Worm (Caenorhabditis elegans): ENCODE measurements around the gene F28F5.6.

- no peak for TF ChIP-seq pha-4 (tag; optimal IDR thresholded peaks at IDR 0.05)
- no peak for TF ChIP-seq mml-1 (tag; optimal IDR thresholded peaks at IDR 0.05)
- TF ChIP-seq lin-39 (tag; optimal IDR thresholded peaks at IDR 0.05), result no peak
- TF ChIP-seq ztf-11 (tag; optimal IDR thresholded peaks at IDR 0.05), result no peak
- no peak for TF ChIP-seq mdl-1 (tag; optimal IDR thresholded peaks at IDR 0.05)
- no peak for TF ChIP-seq sea-2 (GFP tag; optimal IDR thresholded peaks at IDR 0.05)
- peak in 1 of 3 experiments; percentile 22 for TF ChIP-seq elt-3 (tag; optimal IDR thresholded peaks at IDR 0.05)
- no peak for TF ChIP-seq nhr-76 (tag; optimal IDR thresholded peaks at IDR 0.05)
- TF ChIP-seq aly-2 (tag; optimal IDR thresholded peaks at IDR 0.05), result no peak
- TF ChIP-seq pqm-1 (tag; optimal IDR thresholded peaks at IDR 0.05), result no peak
- no peak for TF ChIP-seq unc-39 (tag; optimal IDR thresholded peaks at IDR 0.05)
Observed at ce11 chrIII:6797965-6798364, 21.2 kb downstream of the F28F5.6 start, which contains the start of gene R05H11.2.

Measured in whole organism, L3 larva.